Fruit fly (Drosophila melanogaster): ENCODE measurements around the gene CG2162.
A peak's percentile ranks its signal among the peaks of the same experiment; 100 is the strongest.

The CG2162 gene

DNA sequence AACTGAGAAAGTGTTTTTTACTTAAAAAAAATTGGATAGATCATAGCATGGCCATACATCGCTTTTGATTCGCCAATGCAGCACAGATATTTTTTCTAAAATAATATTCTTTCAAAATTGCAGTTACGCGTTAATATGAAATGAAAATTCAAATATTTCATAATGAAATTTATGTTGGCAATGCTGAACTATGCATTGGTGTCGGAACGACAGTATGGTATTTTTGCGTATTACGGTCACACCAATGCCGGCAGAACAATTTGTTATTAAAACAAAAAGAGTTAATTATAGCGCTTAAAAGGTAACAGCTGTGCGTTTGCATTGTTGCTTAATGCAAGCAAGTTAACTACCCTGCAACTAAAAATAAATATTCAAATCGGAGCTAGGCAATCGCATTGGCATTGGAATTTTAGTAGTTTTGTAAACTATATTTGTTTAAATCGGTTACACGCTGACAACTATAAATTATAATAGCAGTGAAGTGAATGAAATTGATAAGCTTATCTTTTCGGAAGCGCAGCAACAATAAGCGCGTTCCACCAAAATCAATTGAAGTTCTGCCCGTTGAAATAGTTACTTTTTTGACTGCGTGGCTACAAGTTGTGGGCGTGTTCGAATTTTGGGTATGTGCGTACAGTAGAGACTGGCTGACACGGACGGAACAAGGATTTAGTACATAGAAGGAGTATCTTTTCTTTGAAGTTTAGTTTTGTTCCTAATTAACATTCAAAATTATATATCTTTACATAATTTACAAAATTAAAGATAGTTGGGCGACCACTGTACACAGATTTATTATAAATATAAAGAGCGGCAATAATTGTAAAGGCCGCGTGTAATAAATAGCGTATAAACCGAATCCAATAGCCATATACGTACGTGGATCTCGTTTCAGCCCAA is 7.4 kb downstream of the CG2162 start, which contains the start of gene Prx4 (continued):
- TF ChIP-seq NfI (GFP tag; optimal IDR thresholded peaks at IDR 0.05), result peak; percentile 65
- TF ChIP-seq dati (GFP tag; IDR thresholded peaks at IDR 0.05), result peak; percentile 24; the same call in 1 of the 2 replicates
- no peak for TF ChIP-seq CG15479 (GFP tag; optimal IDR thresholded peaks at IDR 0.05)
- peak; percentile 77 for TF ChIP-seq tap (tag; optimal IDR thresholded peaks at IDR 0.05)
- TF ChIP-seq CG17829 (tag; optimal IDR thresholded peaks at IDR 0.05), result peak; percentile 60
- TF ChIP-seq btn (GFP tag; optimal IDR thresholded peaks at IDR 0.05), result no peak
- peak; percentile 54; the same call in 2 of the 3 replicates for TF ChIP-seq CG11560 (tag; IDR thresholded peaks at IDR 0.05)
- no peak for TF ChIP-seq CG4617 (GFP tag; optimal IDR thresholded peaks at IDR 0.05; ENCODE audit: borderline replicate concordance)
- TF ChIP-seq ham (GFP tag; IDR thresholded peaks at IDR 0.05), result 0 out of 2 replicates have a peak, but pooled peaks have one; percentile 14
- peak; percentile 76 for TF ChIP-seq CG30403 (GFP tag; optimal IDR thresholded peaks at IDR 0.05)
- TF ChIP-seq ATbp (GFP tag; optimal IDR thresholded peaks at IDR 0.05), result peak; percentile 74
- peak; percentile 16 for TF ChIP-seq HmgZ (tag; optimal IDR thresholded peaks at IDR 0.05)
- no peak for TF ChIP-seq emc (GFP tag; optimal IDR thresholded peaks at IDR 0.05)
- TF ChIP-seq fd64A (GFP tag; optimal IDR thresholded peaks at IDR 0.05), result no peak
- TF ChIP-seq CG31224 (GFP tag; IDR thresholded peaks at IDR 0.05), result peak; percentile 51
- TF ChIP-seq Dp (GFP tag; optimal IDR thresholded peaks at IDR 0.05), result peak; percentile 53
- peak; percentile 51; the same call in 1 of the 2 replicates for TF ChIP-seq CG10321 (GFP tag; IDR thresholded peaks at IDR 0.05)
- 0 out of 2 replicates have a peak, but pooled peaks have one; percentile 20 for TF ChIP-seq CG43689 (GFP tag; IDR thresholded peaks at IDR 0.05)
- peak; percentile 87 for TF ChIP-seq gfzf (GFP tag; optimal IDR thresholded peaks at IDR 0.05)
- no peak for TF ChIP-seq sna (GFP tag; IDR thresholded peaks at IDR 0.05; ENCODE audit: partially characterized antibody)
- no peak for TF ChIP-seq Camta (GFP tag; optimal IDR thresholded peaks at IDR 0.05)
- no peak for TF ChIP-seq CG3163 (GFP tag; optimal IDR thresholded peaks at IDR 0.05)
- TF ChIP-seq CG33557 (GFP tag; optimal IDR thresholded peaks at IDR 0.05), result peak; percentile 23
- no peak for TF ChIP-seq pb (GFP tag; optimal IDR thresholded peaks at IDR 0.05)
- TF ChIP-seq tup (GFP tag; optimal IDR thresholded peaks at IDR 0.05), result no peak
- peak; percentile 88 for TF ChIP-seq sens (GFP tag)
- peak; percentile 64 for TF ChIP-seq CG13424 (tag; optimal IDR thresholded peaks at IDR 0.05)
- TF ChIP-seq Blimp-1 (GFP tag; optimal IDR thresholded peaks at IDR 0.05), result peak; percentile 73
- TF ChIP-seq cato (GFP tag; optimal IDR thresholded peaks at IDR 0.05; ENCODE audit: borderline replicate concordance), result no peak
- peak; percentile 23 for TF ChIP-seq trem (tag; optimal IDR thresholded peaks at IDR 0.05)
- TF ChIP-seq CG11504 (tag; optimal IDR thresholded peaks at IDR 0.05), result peak; percentile 76
- TF ChIP-seq CG10565 (GFP tag; optimal IDR thresholded peaks at IDR 0.05), result no peak
- TF ChIP-seq unpg (GFP tag; optimal IDR thresholded peaks at IDR 0.05), result peak; percentile 84
- TF ChIP-seq CG3838 (GFP tag; optimal IDR thresholded peaks at IDR 0.05), result no peak
- TF ChIP-seq ap (GFP tag; IDR thresholded peaks at IDR 0.05), result peak; percentile 65
- TF ChIP-seq CG6654 (GFP tag; optimal IDR thresholded peaks at IDR 0.05), result no peak
- TF ChIP-seq CG18764 (GFP tag; optimal IDR thresholded peaks at IDR 0.05), result no peak
- peak; percentile 62 for TF ChIP-seq Chrac-16 (GFP tag; optimal IDR thresholded peaks at IDR 0.05)
- TF ChIP-seq tgo (GFP tag; IDR thresholded peaks at IDR 0.05), result peak; percentile 69
- no peak for TF ChIP-seq Trl (optimal IDR thresholded peaks at IDR 0.05)
- TF ChIP-seq Trl (GFP tag; optimal IDR thresholded peaks at IDR 0.05), result peak; percentile 19
- TF ChIP-seq CG3995 (GFP tag; optimal IDR thresholded peaks at IDR 0.05), result peak; percentile 30
- peak; percentile 46 to 63 for TF ChIP-seq Pdp1 (GFP tag; optimal IDR thresholded peaks at IDR 0.05)
- TF ChIP-seq Sox102F (GFP tag; optimal IDR thresholded peaks at IDR 0.05), result peak; percentile 74
- TF ChIP-seq CG34422 (GFP tag; IDR thresholded peaks at IDR 0.05), result peak; percentile 74
- TF ChIP-seq CG8089 (GFP tag; optimal IDR thresholded peaks at IDR 0.05), result no peak
- peak; percentile 85 for TF ChIP-seq zfh1 (GFP tag; IDR thresholded peaks at IDR 0.05)
- TF ChIP-seq Aef1 (GFP tag; IDR thresholded peaks at IDR 0.05), result peak; percentile 76
- no peak for TF ChIP-seq eve (GFP tag; optimal IDR thresholded peaks at IDR 0.05)
